Worm (Caenorhabditis elegans) whole organism, L4 larva: Measurements from ENCODE around the gene srj-6.
A peak's percentile ranks its signal among the peaks of the same experiment; 100 is the strongest.

Source experiments
- D1046.2 ChIP-seq: fragments of 200-800 bp; sonication (Bioruptor generic); IDR thresholded peaks from 2 replicates; pipeline ENCODE4 v1.3.6; 2022; ENCODE audit warnings: missing genetic modification characterization, missing compliant biosample characterization
- F44E2.7 ChIP-seq: fragments of 200-800 bp; sonication (Bioruptor generic); IDR thresholded peaks from 2 replicates; pipeline ENCODE4 v2.1.2; 2022; ENCODE audit warnings: missing genetic modification characterization, missing compliant biosample characterization
- T20F7.1 ChIP-seq: fragments of 200-800 bp; sonication (Bioruptor generic); optimal IDR thresholded peaks from 2 replicates; lab custom pipeline; 2018; ENCODE audit warnings: mild to moderate bottlenecking, missing genetic modification characterization, missing compliant biosample characterization
- T26A8.4 ChIP-seq: fragments of 200-800 bp; sonication (Bioruptor generic); IDR thresholded peaks from 2 replicates; pipeline ENCODE4 v1.3.6; 2022; ENCODE audit warnings: missing genetic modification characterization, missing compliant biosample characterization
- Y48G9A.11 ChIP-seq: fragments of 200-800 bp; sonication (Bioruptor generic); IDR thresholded peaks from 2 replicates; pipeline ENCODE4 v1.3.6; 2022; ENCODE audit warnings: missing genetic modification reagents, missing genetic modification characterization, missing compliant biosample characterization
- Y75B8A.6 ChIP-seq: fragments of 200-800 bp; sonication (Bioruptor generic); IDR thresholded peaks from 2 replicates; pipeline ENCODE4 v1.3.6; 2022; ENCODE audit warnings: missing genetic modification reagents, missing genetic modification characterization, missing compliant biosample characterization
- ZK337.2 ChIP-seq: fragments of 200-800 bp; sonication (Bioruptor generic); IDR thresholded peaks from 2 replicates; pipeline ENCODE4 v1.3.6; 2022; ENCODE audit warnings: missing genetic modification reagents, missing genetic modification characterization, missing compliant biosample characterization
- ZK546.5 ChIP-seq, 2 experiments: sonication (generic microtip); optimal IDR thresholded peaks; 2 replicates each; lab custom pipeline; 2017; ENCODE audit warnings: missing biosample characterization in 2 of 2, missing genetic modification characterization in 2 of 2
- aly-2 ChIP-seq: sonication (generic microtip); optimal IDR thresholded peaks from 2 replicates; lab custom pipeline; 2018; ENCODE audit warnings: missing biosample characterization, missing genetic modification characterization
- ama-1 ChIP-seq: fragments of 150-350 bp; optimal IDR thresholded peaks from 2 replicates; lab custom pipeline; 2014; ENCODE audit warnings: inconsistent platforms, mixed read lengths
- arid-1 ChIP-seq: fragments of 200-800 bp; sonication (Bioruptor generic); conservative IDR thresholded peaks from 2 replicates; pipeline ENCODE4 v1.3.6; 2022; ENCODE audit warnings: missing genetic modification reagents, missing genetic modification characterization, missing compliant biosample characterization
- ceh-44 ChIP-seq: fragments of 200-800 bp; sonication (Bioruptor generic); IDR thresholded peaks from 2 replicates; pipeline ENCODE4 v1.3.6; 2022; ENCODE audit warnings: missing genetic modification reagents, missing genetic modification characterization, missing compliant biosample characterization
- ceh-82 ChIP-seq: sonication (generic microtip); optimal IDR thresholded peaks from 2 replicates; lab custom pipeline; 2017; ENCODE audit warnings: missing biosample characterization, missing genetic modification characterization
- cey-2 ChIP-seq: sonication (generic microtip); optimal IDR thresholded peaks from 3 replicates; lab custom pipeline; 2017; ENCODE audit warnings: missing genetic modification characterization, mild to moderate bottlenecking, missing compliant biosample characterization, antibody characterized with exemption, borderline replicate concordance; ENCODE audit not compliant: insufficient read depth
- daf-19 ChIP-seq: fragments of 200-800 bp; sonication (Bioruptor generic); conservative IDR thresholded peaks from 2 replicates; pipeline ENCODE4 v1.3.6; 2022; ENCODE audit warnings: missing genetic modification characterization, missing compliant biosample characterization
- dmd-9 ChIP-seq: fragments of 200-800 bp; sonication (Bioruptor generic); IDR thresholded peaks from 2 replicates; pipeline ENCODE4 v1.3.6; 2022; ENCODE audit warnings: missing genetic modification reagents, missing genetic modification characterization, missing compliant biosample characterization
- dpl-1 ChIP-seq: fragments of 150-350 bp; optimal IDR thresholded peaks from 2 replicates; lab custom pipeline; 2014; ENCODE audit warnings: missing biosample characterization, missing genetic modification reagents, missing genetic modification characterization
- egl-43 ChIP-seq: fragments of 200-800 bp; sonication (Bioruptor generic); IDR thresholded peaks from 2 replicates; pipeline ENCODE4 v1.3.6; 2022; ENCODE audit warnings: missing genetic modification reagents, missing genetic modification characterization, missing compliant biosample characterization
- fkh-10 ChIP-seq: fragments of 150-350 bp; optimal IDR thresholded peaks from 2 replicates; lab custom pipeline; 2014; ENCODE audit warnings: missing biosample characterization, missing genetic modification reagents, missing genetic modification characterization
- hif-1 ChIP-seq, 2 experiments: sonication (generic microtip); optimal IDR thresholded peaks; 2 replicates each; lab custom pipeline; 2016 to 2017; ENCODE audit warnings: missing compliant biosample characterization in 2 of 2, missing genetic modification characterization in 2 of 2, missing genetic modification reagents in 2 of 2, missing genotype in 2 of 2, mild to moderate bottlenecking in 1 of 2
- hlh-11 ChIP-seq: fragments of 200-800 bp; sonication (Bioruptor generic); optimal IDR thresholded peaks from 2 replicates; lab custom pipeline; 2018; ENCODE audit warnings: mild to moderate bottlenecking, missing genetic modification characterization, missing compliant biosample characterization
- lim-7 ChIP-seq: fragments of 200-800 bp; sonication (Bioruptor generic); IDR thresholded peaks from 2 replicates; pipeline ENCODE4 v1.3.6; 2022; ENCODE audit warnings: missing genetic modification characterization, missing compliant biosample characterization
- lin-13 ChIP-seq: fragments of 150-350 bp; optimal IDR thresholded peaks from 2 replicates; lab custom pipeline; 2014; ENCODE audit warnings: missing biosample characterization, missing genetic modification reagents, missing genetic modification characterization
- lsy-2 ChIP-seq, 2 experiments: fragments of 150-350 bp in 1 of 2; sonication (generic microtip) in 1 of 2; optimal IDR thresholded peaks; 2 replicates each; lab custom pipeline; 2014 to 2017; ENCODE audit warnings: missing biosample characterization in 2 of 2, missing genetic modification characterization in 2 of 2
- mdt-29 ChIP-seq: fragments of 200-800 bp; sonication (Bioruptor generic); IDR thresholded peaks from 2 replicates; pipeline ENCODE4 v1.3.6; 2022; ENCODE audit warnings: missing genetic modification reagents, missing genetic modification characterization, missing compliant biosample characterization
- nhr-102 ChIP-seq: sonication (generic microtip); optimal IDR thresholded peaks from 2 replicates; lab custom pipeline; 2016; ENCODE audit warnings: mild to moderate bottlenecking, missing genetic modification characterization, moderate library complexity, missing compliant biosample characterization
- nhr-11 ChIP-seq: fragments of 150-350 bp; optimal IDR thresholded peaks from 2 replicates; lab custom pipeline; 2014; ENCODE audit warnings: missing biosample characterization, missing genetic modification characterization
- nhr-237 ChIP-seq: sonication (generic microtip); optimal IDR thresholded peaks from 2 replicates; lab custom pipeline; 2017; ENCODE audit warnings: missing biosample characterization, missing genetic modification characterization
- nhr-25 ChIP-seq: sonication (generic microtip); optimal IDR thresholded peaks from 2 replicates; lab custom pipeline; 2017; ENCODE audit warnings: missing genetic modification characterization, mild to moderate bottlenecking, missing compliant biosample characterization, antibody characterized with exemption, moderate library complexity, borderline replicate concordance; ENCODE audit not compliant: insufficient read depth
- nhr-41 ChIP-seq: fragments of 200-800 bp; sonication (Bioruptor generic); IDR thresholded peaks from 2 replicates; pipeline ENCODE4 v1.3.6; 2022; ENCODE audit warnings: missing genetic modification reagents, missing genetic modification characterization, missing compliant biosample characterization
- nhr-77 ChIP-seq: fragments of 150-350 bp; optimal IDR thresholded peaks from 2 replicates; lab custom pipeline; 2014; ENCODE audit warnings: missing biosample characterization, missing genetic modification characterization
- pqm-1 ChIP-seq: sonication (generic microtip); optimal IDR thresholded peaks from 2 replicates; lab custom pipeline; 2017; ENCODE audit warnings: missing biosample characterization, missing genetic modification characterization
- saeg-2 ChIP-seq: fragments of 200-800 bp; sonication (Bioruptor generic); IDR thresholded peaks from 2 replicates; pipeline ENCODE4 v1.3.6; 2022; ENCODE audit warnings: missing genetic modification reagents, missing genetic modification characterization, missing compliant biosample characterization
- set-16 ChIP-seq: fragments of 200-800 bp; sonication (Bioruptor generic); IDR thresholded peaks from 2 replicates; pipeline ENCODE4 v1.3.6; 2022; ENCODE audit warnings: missing genetic modification reagents, missing genetic modification characterization, missing compliant biosample characterization
- skn-1 ChIP-seq: fragments of 150-350 bp; optimal IDR thresholded peaks from 2 replicates; lab custom pipeline; 2014; ENCODE audit warnings: missing biosample characterization, missing genetic modification characterization
- spr-1 ChIP-seq: sonication (generic microtip); optimal IDR thresholded peaks from 2 replicates; lab custom pipeline; 2016; ENCODE audit warnings: mild to moderate bottlenecking, missing genetic modification characterization, missing compliant biosample characterization
- spr-3 ChIP-seq: fragments of 200-800 bp; sonication (Bioruptor generic); optimal IDR thresholded peaks from 2 replicates; lab custom pipeline; 2018; ENCODE audit warnings: mild to moderate bottlenecking, missing genetic modification characterization, missing compliant biosample characterization
- tra-1 ChIP-seq: fragments of 200-800 bp; sonication (Bioruptor generic); IDR thresholded peaks from 2 replicates; pipeline ENCODE4 v1.3.6; 2022; ENCODE audit warnings: missing genetic modification reagents, missing genetic modification characterization, missing compliant biosample characterization
- unc-62 ChIP-seq, 3 experiments: fragments of 150-350 bp in 1 of 3; sonication (generic microtip); optimal IDR thresholded peaks in 2 of 3; peaks in 1 of 3; 1 replicate in 1 of 3; 2 replicates in 2 of 3; lab custom pipeline; 2014 to 2017; ENCODE audit warnings: missing biosample characterization in 3 of 3, missing genetic modification characterization in 3 of 3, missing genetic modification reagents in 3 of 3, missing genotype in 1 of 3

Gene srj-6

DNA sequence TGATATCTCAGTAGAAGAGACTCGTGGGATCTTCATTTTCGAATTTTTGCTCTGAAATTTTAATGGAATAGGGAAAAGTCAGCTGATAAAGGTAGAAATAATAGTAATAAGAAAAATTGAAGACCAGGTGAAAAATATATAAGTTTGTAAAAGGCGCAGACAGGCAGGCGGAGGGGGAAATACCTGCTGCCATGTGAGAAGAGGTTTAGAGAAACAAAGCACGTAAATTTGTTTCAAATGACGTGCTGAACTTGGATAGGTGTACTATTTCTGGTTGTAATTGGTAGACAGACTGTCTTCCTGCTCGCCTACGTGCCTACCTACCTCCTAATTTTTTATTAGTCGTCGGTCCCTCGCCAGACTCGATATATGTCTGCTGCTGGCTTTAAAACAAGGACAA lies 13.2 kb upstream of the srj-6 start, which contains the start of gene nhr-180 (continued):
- no peak for TF ChIP-seq Y75B8A.6 (GFP tag; lab: Robert Waterston, UW)

DNA sequence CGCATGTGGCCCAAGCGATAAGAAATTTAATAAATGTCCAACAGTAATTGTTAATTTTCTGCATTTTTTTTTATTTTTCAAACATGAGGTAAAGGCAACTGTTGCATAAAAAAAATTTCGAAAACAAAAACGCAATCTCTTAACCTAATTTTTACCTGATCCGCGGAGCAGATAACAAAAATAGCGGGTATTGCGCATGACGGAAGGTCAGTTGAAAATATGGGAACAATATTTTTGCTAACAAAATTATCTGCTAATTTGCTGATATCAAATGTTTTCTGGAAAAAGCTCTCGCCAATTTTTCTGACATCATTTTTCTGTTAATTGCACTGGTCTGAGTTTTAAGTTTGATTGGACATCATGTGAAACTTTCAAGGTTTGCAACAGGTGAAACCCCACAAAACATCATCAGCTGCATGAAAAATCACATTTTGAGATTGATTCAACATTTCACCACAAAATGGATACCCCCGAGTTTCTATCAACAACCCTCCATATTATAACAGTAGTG lies 10.1 kb upstream of the srj-6 start, which contains the start of the genes F31F4.11 and srh-266:
Gene F31F4.11, minus strand, starts transcription at position 101 of the 511 bp plus-strand sequence.
Gene srh-266, plus strand, starts transcription at position 461 of the 511 bp plus-strand sequence.
- TF ChIP-seq nhr-237 (tag; lab: Kevin White, UChicago), result no peak
- no peak for TF ChIP-seq Y48G9A.11 (GFP tag; lab: Robert Waterston, UW)
- no peak for TF ChIP-seq lsy-2 (tag; optimal IDR thresholded peaks at IDR 0.05; lab: Kevin White, UChicago)
- TF ChIP-seq aly-2 (tag; lab: Kevin White, UChicago), result no peak
- no peak for TF ChIP-seq T20F7.1 (GFP tag; lab: Kevin White, UChicago)
- TF ChIP-seq daf-19, result no peak
- no peak for TF ChIP-seq spr-3 (GFP tag; lab: Kevin White, UChicago)
- TF ChIP-seq pqm-1, result no peak
- no peak for TF ChIP-seq T26A8.4 (GFP tag; lab: Robert Waterston, UW)
- TF ChIP-seq ceh-44 (GFP tag; lab: Robert Waterston, UW), result no peak
- TF ChIP-seq mdt-29 (GFP tag; lab: Robert Waterston, UW), result no peak
- TF ChIP-seq nhr-25, result no peak
- TF ChIP-seq ZK546.5 (tag; optimal IDR thresholded peaks at IDR 0.05; lab: Kevin White, UChicago), result no peak
- no peak for TF ChIP-seq dmd-9 (GFP tag; lab: Robert Waterston, UW)
- no peak for TF ChIP-seq ama-1 (lab: Kevin White, UChicago)
- TF ChIP-seq egl-43 (GFP tag; lab: Robert Waterston, UW), result no peak
- no peak for TF ChIP-seq hlh-11 (tag; lab: Kevin White, UChicago)
- TF ChIP-seq hif-1 (tag; optimal IDR thresholded peaks at IDR 0.05; lab: Kevin White, UChicago), result no peak
- no peak for TF ChIP-seq tra-1 (GFP tag; lab: Robert Waterston, UW)

DNA sequence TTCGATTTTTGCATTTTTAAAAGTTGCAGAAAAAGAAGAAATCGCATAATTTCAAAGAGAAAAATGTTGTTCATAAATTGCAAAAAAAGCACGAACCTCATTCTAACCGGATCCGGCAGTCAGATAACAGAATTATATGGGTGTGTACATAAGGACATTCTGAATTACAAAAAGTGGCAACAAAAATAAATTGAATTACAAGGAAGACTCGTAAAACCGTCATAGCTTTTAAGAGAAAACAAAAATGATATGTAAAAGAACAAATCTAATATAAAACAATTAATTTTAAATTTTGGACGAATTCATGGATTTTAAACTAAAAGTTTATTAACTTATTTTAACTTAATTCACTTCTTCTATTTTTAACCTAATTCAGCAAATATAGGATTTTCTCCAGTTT lies 5.9 kb upstream of the srj-6 start, which contains the start of gene F31F4.17:
Gene F31F4.17, minus strand, starts transcription at position 101 of the 400 bp plus-strand sequence.
- no peak for TF ChIP-seq unc-62 (GFP tag; optimal IDR thresholded peaks at IDR 0.05 in 1 of 2; lab: Kevin White, UChicago)
- TF ChIP-seq unc-62 (tag; optimal IDR thresholded peaks at IDR 0.05; lab: Kevin White, UChicago), result no peak

DNA sequence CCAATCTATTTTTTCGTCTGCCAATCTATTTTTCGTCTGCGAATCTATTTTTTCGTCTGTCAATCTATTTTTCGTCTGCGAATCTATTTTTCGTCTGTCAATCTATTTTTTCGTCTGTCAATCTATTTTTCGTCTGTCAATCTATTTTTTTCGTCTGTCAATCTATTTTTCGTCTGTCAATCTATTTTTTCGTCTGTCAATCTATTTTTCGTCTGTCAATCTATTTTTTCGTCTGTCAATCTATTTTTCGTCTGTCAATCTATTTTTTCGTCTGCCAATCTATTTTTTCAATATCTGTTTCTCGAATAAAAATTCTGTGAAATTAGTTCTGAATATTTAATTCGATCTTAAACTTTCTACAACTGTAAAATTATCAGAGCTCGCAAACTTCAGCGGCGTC lies 3.8 kb upstream of the srj-6 start:
- TF ChIP-seq lim-7 (GFP tag; lab: Robert Waterston, UW), result peak; percentile 59; the same call in 1 of the 2 replicates

DNA sequence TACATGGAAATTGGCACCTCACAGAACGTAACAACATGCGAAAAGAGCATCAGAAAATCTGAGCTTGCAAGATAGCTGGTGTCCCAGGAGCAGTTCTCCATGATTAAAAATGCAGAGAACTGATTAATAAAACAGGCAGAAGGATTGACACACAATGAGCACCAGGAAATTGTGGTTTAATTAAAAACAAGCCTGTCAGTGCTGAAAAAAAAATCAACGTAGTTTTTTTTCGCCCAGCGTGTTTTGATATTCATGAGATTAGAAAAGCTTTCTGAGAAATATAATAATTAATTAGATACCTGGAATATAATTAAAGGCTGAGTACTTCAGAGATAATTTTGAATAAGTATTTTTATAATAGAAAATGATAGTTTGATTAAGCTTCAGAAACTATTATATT lies 3.4 kb upstream of the srj-6 start, which contains the start of gene srh-246:
Gene srh-246, minus strand, starts transcription at position 101 of the 400 bp plus-strand sequence.
- no peak for TF ChIP-seq dmd-9 (GFP tag; lab: Robert Waterston, UW)
- no peak for TF ChIP-seq nhr-237 (tag; lab: Kevin White, UChicago)
- no peak for TF ChIP-seq nhr-77 (tag; lab: Kevin White, UChicago)
- TF ChIP-seq lin-13, result no peak
- TF ChIP-seq set-16 (GFP tag; lab: Robert Waterston, UW), result no peak
- TF ChIP-seq arid-1 (GFP tag; lab: Robert Waterston, UW), result no peak
- TF ChIP-seq ceh-82 (tag; lab: Kevin White, UChicago), result no peak
- TF ChIP-seq nhr-102 (tag; lab: Kevin White, UChicago), result no peak
- no peak for TF ChIP-seq D1046.2 (GFP tag; lab: Robert Waterston, UW)
- no peak for TF ChIP-seq aly-2 (tag; lab: Kevin White, UChicago)

DNA sequence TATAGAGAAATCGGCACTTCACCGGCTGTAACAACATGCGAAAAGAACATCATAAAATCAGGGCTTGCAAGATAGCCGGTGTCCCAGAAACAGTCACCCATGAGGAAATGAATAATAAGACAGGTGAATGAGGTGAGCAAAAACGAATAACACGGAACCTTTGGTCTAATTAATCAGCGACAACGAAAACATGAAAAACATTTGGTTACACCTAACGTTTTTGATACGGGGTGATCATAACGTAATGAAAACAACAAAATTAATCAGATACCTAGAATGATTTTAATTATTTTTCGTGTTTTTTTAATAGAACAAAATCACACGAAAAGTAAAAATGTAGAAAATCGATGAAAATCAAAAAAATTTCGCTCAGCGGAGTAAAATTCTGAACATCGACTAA lies 1.5 kb upstream of the srj-6 start, which contains the start of gene srh-245:
Gene srh-245, minus strand, starts transcription at position 101 of the 400 bp plus-strand sequence.
- TF ChIP-seq spr-1 (tag; lab: Kevin White, UChicago) (no peak), F44E2.7 (GFP tag; lab: Robert Waterston, UW) (no peak), skn-1 (tag; lab: Kevin White, UChicago) (no peak), Y48G9A.11 (GFP tag; lab: Robert Waterston, UW) (no peak), tra-1 (GFP tag; lab: Robert Waterston, UW) (no peak), fkh-10 (GFP tag; lab: Kevin White, UChicago) (no peak), saeg-2 (GFP tag; lab: Robert Waterston, UW) (no peak), nhr-77 (tag; lab: Kevin White, UChicago) (no peak), arid-1 (GFP tag; lab: Robert Waterston, UW) (no peak), cey-2 (tag; lab: Kevin White, UChicago) (no peak), ZK337.2 (GFP tag; lab: Robert Waterston, UW) (no peak), nhr-41 (GFP tag; lab: Robert Waterston, UW) (no peak), nhr-11 (tag; lab: Kevin White, UChicago) (no peak), dpl-1 (no peak), egl-43 (GFP tag; lab: Robert Waterston, UW) (no peak)
